Fruit fly (Drosophila melanogaster) Kc167 (cell line): ENCODE data around the gene Gr93d.

Experiments
- Sin3A ChIP-seq: fragments of >200 bp; optimal IDR thresholded peaks from 2 replicates; lab custom pipeline; 2018; ENCODE audit warnings: missing external identifiers
- h ChIP-seq: fragments of >200 bp; optimal IDR thresholded peaks from 3 replicates; lab custom pipeline; 2018; ENCODE audit warnings: missing external identifiers
- psq ChIP-seq: fragments of >200 bp; optimal IDR thresholded peaks from 2 replicates; lab custom pipeline; 2017; ENCODE audit warnings: missing external identifiers

DNA sequence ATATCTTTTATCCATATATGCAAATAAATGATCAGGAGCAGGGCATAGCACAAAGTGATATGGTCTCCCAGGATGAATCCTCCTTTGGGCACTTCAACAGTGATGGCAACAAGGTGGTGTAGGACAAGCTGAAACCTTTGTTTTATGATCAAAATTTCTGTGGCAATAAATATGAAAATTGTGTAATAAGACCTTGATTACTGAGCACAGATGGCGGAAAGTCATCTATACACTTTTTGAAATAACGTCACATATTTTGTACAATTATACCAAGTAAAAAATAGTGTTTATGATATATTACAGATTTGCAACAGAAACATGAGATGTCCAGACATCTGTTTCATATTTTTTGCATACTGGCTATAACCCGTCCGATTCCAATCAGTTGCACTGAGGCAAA lies 34.1 kb upstream of the Gr93d start, which contains the start of gene CG31465:
- no peak for TF ChIP-seq psq (lab: Kevin White, UChicago)
- TF ChIP-seq h (lab: Kevin White, UChicago) = no peak
- TF ChIP-seq Sin3A (lab: Kevin White, UChicago) = no peak
